Worm (Caenorhabditis elegans) whole organism, young adult: Measurements from ENCODE around the gene srt-43.

Source experiments
- B0035.1 ChIP-seq: sonication (generic microtip); optimal IDR thresholded peaks from 2 replicates; lab custom pipeline; 2016; ENCODE audit warnings: missing genetic modification characterization, mild to moderate bottlenecking, missing compliant biosample characterization, missing genotype, missing genetic modification reagents
- C06A6.2 ChIP-seq: fragments of 200-800 bp; sonication (Bioruptor generic); conservative IDR thresholded peaks from 2 replicates; pipeline ENCODE4 v1.3.6; 2022; ENCODE audit warnings: missing genetic modification characterization, missing compliant biosample characterization
- C17E4.6 ChIP-seq: fragments of 200-800 bp; sonication (Bioruptor generic); IDR thresholded peaks from 2 replicates; pipeline ENCODE4 v1.3.6; 2022; ENCODE audit warnings: missing genetic modification reagents, missing genetic modification characterization, missing compliant biosample characterization
- F22D6.2 ChIP-seq: sonication (generic microtip); optimal IDR thresholded peaks from 2 replicates; lab custom pipeline; 2016; ENCODE audit warnings: mild to moderate bottlenecking, missing genetic modification characterization, missing compliant biosample characterization
- F33H1.4 ChIP-seq: fragments of 200-800 bp; sonication (Bioruptor generic); IDR thresholded peaks from 2 replicates; pipeline ENCODE4 v1.3.6; 2022; ENCODE audit warnings: missing genetic modification reagents, missing genetic modification characterization, missing compliant biosample characterization
- F49E8.2 ChIP-seq: sonication (generic microtip); optimal IDR thresholded peaks from 3 replicates; lab custom pipeline; 2017; ENCODE audit warnings: missing genetic modification characterization, mild to moderate bottlenecking, missing compliant biosample characterization, antibody characterized with exemption, moderate library complexity; ENCODE audit not compliant: insufficient read depth
- F57A8.1 ChIP-seq: fragments of 200-800 bp; sonication (Bioruptor generic); optimal IDR thresholded peaks from 2 replicates; lab custom pipeline; 2018; ENCODE audit warnings: mild to moderate bottlenecking, missing genetic modification characterization, moderate library complexity, missing compliant biosample characterization
- Y53F4B.3 ChIP-seq: fragments of 200-800 bp; sonication (Bioruptor generic); IDR thresholded peaks from 2 replicates; pipeline ENCODE4 v1.3.6; 2022; ENCODE audit warnings: missing genetic modification reagents, missing genetic modification characterization, missing compliant biosample characterization
- Y67H2A.10 ChIP-seq: fragments of 200-800 bp; sonication (Bioruptor generic); conservative IDR thresholded peaks from 2 replicates; pipeline ENCODE4 v1.3.6; 2022; ENCODE audit warnings: missing genetic modification reagents, missing genetic modification characterization, missing compliant biosample characterization
- Y79H2A.3 ChIP-seq: fragments of 200-800 bp; sonication (Bioruptor generic); conservative IDR thresholded peaks from 2 replicates; pipeline ENCODE4 v1.3.6; 2022; ENCODE audit warnings: missing genetic modification reagents, missing genetic modification characterization, missing compliant biosample characterization
- aptf-2 ChIP-seq: fragments of 200-800 bp; sonication (Bioruptor generic); conservative IDR thresholded peaks from 2 replicates; pipeline ENCODE4 v1.3.6; 2022; ENCODE audit warnings: missing genetic modification reagents, missing genetic modification characterization, missing compliant biosample characterization
- athp-1 ChIP-seq: sonication (generic microtip); optimal IDR thresholded peaks from 2 replicates; lab custom pipeline; 2017; ENCODE audit warnings: mild to moderate bottlenecking, missing genetic modification characterization, missing compliant biosample characterization
- attf-3 ChIP-seq: fragments of 200-800 bp; sonication (Bioruptor generic); conservative IDR thresholded peaks from 2 replicates; pipeline ENCODE4 v1.3.6; 2022; ENCODE audit warnings: missing genetic modification reagents, missing genetic modification characterization, missing compliant biosample characterization
- cebp-2 ChIP-seq: fragments of 200-800 bp; sonication (Bioruptor generic); IDR thresholded peaks from 2 replicates; pipeline ENCODE4 v1.3.6; 2022; ENCODE audit warnings: missing genetic modification characterization, missing compliant biosample characterization
- ceh-100 ChIP-seq: fragments of 200-800 bp; sonication (Bioruptor generic); IDR thresholded peaks from 2 replicates; pipeline ENCODE4 v1.3.6; 2022; ENCODE audit warnings: missing genetic modification reagents, missing genetic modification characterization, missing compliant biosample characterization
- dox-1 ChIP-seq: fragments of 200-800 bp; sonication (Bioruptor generic); IDR thresholded peaks from 2 replicates; pipeline ENCODE4 v1.3.6; 2022; ENCODE audit warnings: missing genetic modification reagents, missing genetic modification characterization, missing compliant biosample characterization
- dpl-1 ChIP-seq: fragments of 150-350 bp; optimal IDR thresholded peaks from 2 replicates; lab custom pipeline; 2014; ENCODE audit warnings: missing biosample characterization, missing genetic modification reagents, missing genetic modification characterization
- fkh-3 ChIP-seq: sonication (generic microtip); optimal IDR thresholded peaks from 2 replicates; lab custom pipeline; 2016; ENCODE audit warnings: mild to moderate bottlenecking, missing genetic modification characterization, missing compliant biosample characterization
- him-1 ChIP-seq: sonication (generic microtip); optimal IDR thresholded peaks from 2 replicates; lab custom pipeline; 2016; ENCODE audit warnings: missing genotype, missing genetic modification reagents, missing genetic modification characterization, missing compliant biosample characterization
- hlh-26 ChIP-seq: fragments of 200-800 bp; sonication (Bioruptor generic); conservative IDR thresholded peaks from 2 replicates; pipeline ENCODE4 v1.3.6; 2022; ENCODE audit warnings: missing genetic modification reagents, missing genetic modification characterization, missing compliant biosample characterization
- hmg-1.2 ChIP-seq: fragments of 200-800 bp; sonication (Bioruptor generic); IDR thresholded peaks from 2 replicates; pipeline ENCODE4 v1.3.6; 2022; ENCODE audit warnings: missing genetic modification reagents, missing genetic modification characterization, missing compliant biosample characterization
- hrde-1 ChIP-seq: sonication (generic microtip); optimal IDR thresholded peaks from 2 replicates; lab custom pipeline; 2016; ENCODE audit warnings: missing genetic modification characterization, mild to moderate bottlenecking, missing compliant biosample characterization, moderate library complexity, missing genotype, missing genetic modification reagents, borderline replicate concordance
- let-526 ChIP-seq: fragments of 200-800 bp; sonication (Bioruptor generic); IDR thresholded peaks from 2 replicates; pipeline ENCODE4 v1.3.6; 2022; ENCODE audit warnings: missing genetic modification reagents, missing genetic modification characterization, missing compliant biosample characterization
- lin-40 ChIP-seq: sonication (generic microtip); optimal IDR thresholded peaks from 2 replicates; lab custom pipeline; 2016; ENCODE audit warnings: missing genetic modification characterization, mild to moderate bottlenecking, missing compliant biosample characterization, missing genotype, missing genetic modification reagents
- lsy-27 ChIP-seq: sonication (generic microtip); optimal IDR thresholded peaks from 2 replicates; lab custom pipeline; 2017; ENCODE audit warnings: missing genetic modification characterization, mild to moderate bottlenecking, missing compliant biosample characterization, antibody characterized with exemption, missing genotype, borderline replicate concordance; ENCODE audit not compliant: insufficient read depth
- madf-10 ChIP-seq: sonication (generic microtip); optimal IDR thresholded peaks from 2 replicates; lab custom pipeline; 2016; ENCODE audit warnings: mild to moderate bottlenecking, missing genetic modification characterization, missing compliant biosample characterization
- mxl-1 ChIP-seq: sonication (generic microtip); optimal IDR thresholded peaks from 2 replicates; lab custom pipeline; 2016; ENCODE audit warnings: missing genetic modification characterization, missing compliant biosample characterization
- nhr-80 ChIP-seq: sonication (generic microtip); optimal IDR thresholded peaks from 2 replicates; lab custom pipeline; 2016; ENCODE audit warnings: missing genetic modification characterization, missing compliant biosample characterization
- repo-1 ChIP-seq: sonication (generic microtip); optimal IDR thresholded peaks from 2 replicates; lab custom pipeline; 2017; ENCODE audit warnings: mild to moderate bottlenecking, missing genetic modification characterization, missing compliant biosample characterization
- sptf-2 ChIP-seq: fragments of 200-800 bp; sonication (Bioruptor generic); optimal IDR thresholded peaks from 2 replicates; lab custom pipeline; 2018; ENCODE audit warnings: mild to moderate bottlenecking, missing genetic modification characterization, missing compliant biosample characterization
- unc-62 ChIP-seq: fragments of 150-350 bp; optimal IDR thresholded peaks from 2 replicates; lab custom pipeline; 2014; ENCODE audit warnings: missing biosample characterization, missing genetic modification reagents, missing genetic modification characterization
- xnd-1 ChIP-seq: sonication (generic microtip); optimal IDR thresholded peaks from 2 replicates; lab custom pipeline; 2016; ENCODE audit warnings: missing genotype, missing genetic modification reagents, missing genetic modification characterization, missing compliant biosample characterization
- zfh-2 ChIP-seq: fragments of 200-800 bp; sonication (Bioruptor generic); conservative IDR thresholded peaks from 2 replicates; pipeline ENCODE4 v1.3.6; 2022; ENCODE audit warnings: missing genetic modification reagents, missing genetic modification characterization, missing compliant biosample characterization
- zim-3 ChIP-seq: sonication (generic microtip); optimal IDR thresholded peaks from 2 replicates; lab custom pipeline; 2017; ENCODE audit warnings: mild to moderate bottlenecking, missing genetic modification characterization, moderate library complexity, missing compliant biosample characterization
- ztf-18 ChIP-seq: sonication (generic microtip); optimal IDR thresholded peaks from 2 replicates; lab custom pipeline; 2016; ENCODE audit warnings: missing genotype, mild to moderate bottlenecking, missing genetic modification characterization, missing compliant biosample characterization
- ztf-3 ChIP-seq: fragments of 200-800 bp; sonication (Bioruptor generic); optimal IDR thresholded peaks from 2 replicates; lab custom pipeline; 2018; ENCODE audit warnings: mild to moderate bottlenecking, missing genetic modification characterization, missing compliant biosample characterization
- ztf-6 ChIP-seq: fragments of 200-800 bp; sonication (Bioruptor generic); IDR thresholded peaks from 2 replicates; pipeline ENCODE4 v1.3.6; 2022; ENCODE audit warnings: missing genetic modification reagents, missing genetic modification characterization, missing compliant biosample characterization

srt-43 gene

DNA sequence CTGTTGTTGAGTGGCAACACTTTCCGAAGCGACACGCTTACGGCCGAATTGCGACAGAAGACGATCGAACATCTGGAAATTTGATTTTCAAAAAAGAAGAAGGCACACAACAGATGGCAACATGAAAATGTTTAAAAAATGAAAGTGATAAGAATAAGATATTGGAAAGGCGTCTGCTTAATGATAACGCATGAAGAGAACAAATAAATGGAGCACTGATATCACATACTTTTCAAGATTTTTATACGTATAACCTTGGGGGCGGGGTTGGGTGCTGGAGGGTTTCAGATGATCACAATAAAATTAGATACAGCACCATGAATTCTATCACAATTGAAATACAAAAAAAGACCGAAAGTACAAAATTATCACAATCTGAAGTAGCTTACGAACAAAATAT, 24.1 kb upstream of the srt-43 start, which contains the start of gene C15C8.7:
Gene C15C8.7, minus strand, starts transcription at position 72 of the 400 bp plus-strand sequence.
- TF ChIP-seq nhr-80 (tag; lab: Kevin White, UChicago) (peak; percentile 26), dpl-1 (GFP tag; lab: Kevin White, UChicago) (no peak)

DNA sequence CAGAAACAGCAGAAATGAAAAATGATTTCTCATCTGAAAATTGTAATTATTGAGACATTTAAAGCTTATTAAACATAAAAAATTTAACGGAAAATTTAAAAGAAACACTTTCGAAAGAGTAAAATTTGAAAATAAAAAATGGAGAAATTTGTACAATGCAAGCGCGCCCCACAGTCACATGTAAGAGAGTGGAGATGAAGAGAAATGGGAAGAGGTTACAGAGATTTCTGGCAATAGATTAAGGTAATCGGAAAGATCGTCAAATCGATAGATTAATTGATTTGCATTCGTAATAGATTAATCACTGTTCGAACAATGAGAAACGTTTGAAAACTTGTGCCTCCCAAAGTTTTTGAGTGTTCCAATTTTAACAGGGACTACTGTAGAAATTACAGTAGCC, 21.6 kb upstream of the srt-43 start, which contains the start of gene C15C8.4:
Gene C15C8.4, minus strand, starts transcription at position 33 of the 400 bp plus-strand sequence.
- TF ChIP-seq B0035.1 (tag; lab: Kevin White, UChicago) (no peak), F22D6.2 (tag; lab: Kevin White, UChicago) (no peak), cebp-2 (GFP tag; lab: Robert Waterston, UW) (no peak), C06A6.2 (GFP tag; lab: Robert Waterston, UW) (no peak)

DNA sequence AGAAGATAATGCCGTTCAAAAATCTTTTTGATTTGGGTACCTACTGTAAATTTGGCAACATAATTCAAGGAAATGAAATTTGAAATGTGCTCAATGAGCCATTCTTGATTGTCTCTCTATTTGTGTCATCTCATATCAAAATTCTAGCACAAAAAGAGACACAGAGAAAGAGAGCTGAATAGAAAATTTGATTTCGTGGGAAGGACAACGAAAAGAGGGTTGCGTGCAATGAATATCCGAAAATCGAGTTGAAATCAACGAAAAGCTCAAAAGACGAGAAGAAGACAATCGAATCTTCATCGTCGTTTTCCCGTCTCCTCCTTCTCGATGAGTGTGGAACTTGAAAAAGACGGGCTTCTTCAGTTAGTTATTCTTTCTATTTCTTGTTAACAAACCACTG, 21.2 kb upstream of the srt-43 start, which contains the start of gene C15C8.5:
Gene C15C8.5, plus strand, starts transcription at position 152 of the 400 bp plus-strand sequence.
- TF ChIP-seq xnd-1 (tag; lab: Kevin White, UChicago) (no peak), mxl-1 (tag; lab: Kevin White, UChicago) (no peak), lsy-27 (tag; lab: Kevin White, UChicago) (no peak), aptf-2 (GFP tag; lab: Robert Waterston, UW) (no peak)

DNA sequence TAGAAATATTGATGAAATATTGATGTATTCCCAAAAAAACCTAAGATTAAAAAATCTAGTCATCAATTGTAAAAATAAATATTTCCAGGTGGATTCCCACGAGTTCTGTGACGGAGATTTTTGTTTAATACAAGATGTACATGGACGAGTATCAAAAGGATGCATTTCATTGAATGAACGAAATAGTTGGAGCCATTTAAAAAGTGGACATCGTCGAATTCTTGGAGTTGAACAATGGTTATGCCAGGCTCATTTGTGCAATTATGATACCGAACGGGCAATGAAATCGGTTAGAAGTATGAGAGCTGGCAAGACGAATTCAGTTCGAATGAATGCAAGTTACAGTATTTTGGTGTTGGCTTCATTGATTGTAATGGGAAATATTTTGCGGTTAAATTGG, 19.5 kb upstream of the srt-43 start:
- TF ChIP-seq B0035.1 (tag; lab: Kevin White, UChicago), result no peak
- no peak for TF ChIP-seq sptf-2 (GFP tag; lab: Kevin White, UChicago)
- TF ChIP-seq hlh-26 (GFP tag; lab: Robert Waterston, UW), result no peak
- no peak for TF ChIP-seq madf-10
- no peak for TF ChIP-seq ztf-18 (tag; lab: Kevin White, UChicago)
- TF ChIP-seq him-1, result no peak
- TF ChIP-seq athp-1, result no peak
- no peak for TF ChIP-seq Y79H2A.3 (GFP tag; lab: Robert Waterston, UW)
- TF ChIP-seq ztf-3, result no peak
- no peak for TF ChIP-seq unc-62
- no peak for TF ChIP-seq repo-1 (tag; lab: Kevin White, UChicago)
- no peak for TF ChIP-seq Y67H2A.10 (GFP tag; lab: Robert Waterston, UW)
- TF ChIP-seq dox-1 (GFP tag; lab: Robert Waterston, UW), result no peak
- TF ChIP-seq F33H1.4 (GFP tag; lab: Robert Waterston, UW), result no peak
- no peak for TF ChIP-seq attf-3
- no peak for TF ChIP-seq ceh-100 (GFP tag; lab: Robert Waterston, UW)
- TF ChIP-seq let-526 (GFP tag; lab: Robert Waterston, UW), result no peak
- no peak for TF ChIP-seq ztf-6
- TF ChIP-seq F49E8.2 (tag; lab: Kevin White, UChicago), result no peak
- no peak for TF ChIP-seq hrde-1 (tag; lab: Kevin White, UChicago)

DNA sequence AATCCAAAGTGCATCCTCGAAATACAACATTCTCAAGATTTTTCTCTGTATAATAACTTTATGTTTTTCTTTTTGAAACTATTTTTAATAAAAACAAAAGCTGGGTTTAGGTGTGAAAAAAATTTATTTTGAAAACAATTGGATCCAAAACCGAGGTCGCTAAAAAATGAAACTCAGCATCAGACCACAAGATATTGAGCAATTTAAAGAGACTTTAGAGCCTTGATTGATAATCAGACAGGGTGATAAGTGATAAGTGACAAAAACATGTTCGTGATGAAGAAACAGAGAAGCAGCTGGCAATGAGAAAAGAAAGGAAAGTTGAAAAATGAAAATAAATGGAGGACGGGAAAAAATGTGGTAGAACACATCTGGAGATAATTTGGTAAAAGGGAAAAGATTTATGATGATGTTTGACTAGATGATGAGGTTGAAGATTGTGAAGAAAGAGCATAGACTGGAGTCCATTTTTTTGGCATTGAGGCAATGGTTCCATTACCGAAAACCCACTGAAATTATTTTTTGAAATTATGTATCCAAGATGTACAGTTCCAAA, 17.5 kb upstream of the srt-43 start, which contains the start of gene C15C8.6:
Gene C15C8.6, minus strand, starts transcription at position 51 of the 556 bp plus-strand sequence.
- TF ChIP-seq fkh-3 (tag; lab: Kevin White, UChicago) (no peak), hmg-1.2 (GFP tag; lab: Robert Waterston, UW) (no peak), zim-3 (tag; lab: Kevin White, UChicago) (no peak), zfh-2 (no peak), aptf-2 (GFP tag; lab: Robert Waterston, UW) (no peak), C17E4.6 (no peak), F57A8.1 (GFP tag; lab: Kevin White, UChicago) (no peak), cebp-2 (GFP tag; lab: Robert Waterston, UW) (no peak), lin-40 (tag; lab: Kevin White, UChicago) (no peak), Y53F4B.3 (no peak)
